Fruit fly (Drosophila melanogaster) whole organism, adult: Measurements from ENCODE around the gene Tom.

Source experiments
- CG1620 ChIP-seq: fragments of 200-800 bp; sonication (Bioruptor generic); optimal IDR thresholded peaks from 2 replicates; lab custom pipeline; 2016; ENCODE audit warnings: missing biosample characterization, missing genetic modification characterization
- CG5204 ChIP-seq: fragments of 200-800 bp; sonication (Bioruptor generic); optimal IDR thresholded peaks from 2 replicates; lab custom pipeline; 2016; ENCODE audit warnings: missing biosample characterization, missing genetic modification characterization
- CG7045 ChIP-seq: fragments of 200-800 bp; sonication (Bioruptor generic); optimal IDR thresholded peaks from 2 replicates; lab custom pipeline; 2017; ENCODE audit warnings: missing biosample characterization, mild to moderate bottlenecking, missing genetic modification characterization
- CG7101 ChIP-seq: fragments of 200-800 bp; sonication (Bioruptor generic); optimal IDR thresholded peaks from 2 replicates; lab custom pipeline; 2018; ENCODE audit warnings: missing biosample characterization, mild to moderate bottlenecking, missing genetic modification characterization, moderate library complexity
- Clk ChIP-seq: fragments of 200-800 bp; sonication (Bioruptor generic); optimal IDR thresholded peaks from 2 replicates; lab custom pipeline; 2017; ENCODE audit warnings: missing biosample characterization, missing genetic modification characterization
- Crg-1 ChIP-seq: fragments of 200-800 bp; sonication (Bioruptor generic); optimal IDR thresholded peaks from 2 replicates; lab custom pipeline; 2016; ENCODE audit warnings: missing biosample characterization, missing genetic modification characterization
- Mnt ChIP-seq: fragments of 200-800 bp; sonication (Bioruptor generic); optimal IDR thresholded peaks from 2 replicates; lab custom pipeline; 2016; ENCODE audit warnings: missing biosample characterization, mild to moderate bottlenecking, missing genetic modification characterization
- cic ChIP-seq: fragments of 200-800 bp; sonication (Bioruptor generic); optimal IDR thresholded peaks from 2 replicates; lab custom pipeline; 2017; ENCODE audit warnings: missing biosample characterization, mild to moderate bottlenecking, missing genetic modification characterization, moderate library complexity
- kay ChIP-seq: fragments of 200-800 bp; sonication (Bioruptor generic); peaks from one replicate; lab custom pipeline; 2016; ENCODE audit warnings: missing biosample characterization, missing genetic modification characterization, borderline replicate concordance
- pad ChIP-seq: fragments of 200-800 bp; sonication (Bioruptor generic); optimal IDR thresholded peaks from 3 replicates; lab custom pipeline; 2017; ENCODE audit warnings: missing biosample characterization, missing genetic modification characterization, mild to moderate bottlenecking, moderate library complexity, missing genetic modification reagents
- toe ChIP-seq: fragments of 200-800 bp; sonication (Bioruptor generic); optimal IDR thresholded peaks from 2 replicates; lab custom pipeline; 2016; ENCODE audit warnings: missing biosample characterization, missing genetic modification characterization

DNA sequence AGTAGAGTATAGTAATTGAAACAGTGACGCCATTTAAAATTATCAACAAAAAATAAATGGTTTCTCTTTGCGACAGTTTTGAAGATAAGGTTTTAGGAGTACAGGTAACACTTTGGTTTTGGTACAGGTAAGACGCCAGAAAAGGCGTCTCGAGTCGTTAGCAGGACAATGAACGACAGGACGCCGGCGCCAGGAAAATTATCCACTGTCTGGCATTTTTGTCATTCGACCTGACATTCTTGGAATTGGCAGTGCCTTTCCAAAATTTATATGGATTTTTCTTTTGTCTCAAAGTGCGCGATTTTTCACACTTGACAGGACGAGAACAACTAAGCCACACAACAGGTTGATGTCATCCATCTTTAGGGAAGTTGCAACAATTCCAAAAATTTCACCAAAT, 4.3 kb upstream of the Tom start:
- TF ChIP-seq kay (GFP tag; lab: Kevin White, UChicago): no peak
- TF ChIP-seq Crg-1: no peak
- TF ChIP-seq pad (GFP tag; lab: Kevin White, UChicago): no peak
- TF ChIP-seq CG5204: no peak
- no peak for TF ChIP-seq CG1620 (GFP tag; lab: Kevin White, UChicago)
- no peak for TF ChIP-seq Clk (GFP tag; lab: Kevin White, UChicago)
- no peak for TF ChIP-seq CG7045 (GFP tag; lab: Kevin White, UChicago)
- no peak for TF ChIP-seq Mnt (GFP tag; lab: Kevin White, UChicago)
- TF ChIP-seq CG7101 (tag; lab: Kevin White, UChicago): no peak
- no peak for TF ChIP-seq toe (GFP tag; lab: Kevin White, UChicago)
- TF ChIP-seq cic: no peak
